Worm (Caenorhabditis elegans) whole organism, L4 larva: ENCODE measurements around the gene mks-3.

Experiments used
- F44E2.7 ChIP-seq: fragments of 200-800 bp; sonication (Bioruptor generic); IDR thresholded peaks from 2 replicates; pipeline ENCODE4 v2.1.2; 2022; ENCODE audit warnings: missing genetic modification characterization, missing compliant biosample characterization
- R02D3.7 ChIP-seq: fragments of 150-350 bp; sonication (generic microtip); optimal IDR thresholded peaks from 3 replicates; lab custom pipeline; 2014; ENCODE audit warnings: missing biosample characterization, missing genetic modification characterization
- aha-1 ChIP-seq: fragments of 150-350 bp; peaks from one replicate; lab custom pipeline; 2014; ENCODE audit warnings: missing biosample characterization, missing genetic modification characterization
- ama-1 ChIP-seq: fragments of 150-350 bp; optimal IDR thresholded peaks from 2 replicates; lab custom pipeline; 2014; ENCODE audit warnings: inconsistent platforms, mixed read lengths
- cey-2 ChIP-seq: sonication (generic microtip); optimal IDR thresholded peaks from 3 replicates; lab custom pipeline; 2017; ENCODE audit warnings: missing genetic modification characterization, mild to moderate bottlenecking, missing compliant biosample characterization, antibody characterized with exemption, borderline replicate concordance; ENCODE audit not compliant: insufficient read depth
- ctbp-1 ChIP-seq: fragments of 200-800 bp; sonication (Bioruptor generic); IDR thresholded peaks from 2 replicates; pipeline ENCODE4 v1.3.6; 2022; ENCODE audit warnings: missing genetic modification reagents, missing genetic modification characterization, missing compliant biosample characterization
- dmd-6 ChIP-seq: fragments of 200-800 bp; sonication (Bioruptor generic); IDR thresholded peaks from 2 replicates; pipeline ENCODE4 v1.3.6; 2022; ENCODE audit warnings: missing genetic modification reagents, missing genetic modification characterization, missing compliant biosample characterization
- duxl-1 ChIP-seq: sonication (generic microtip); optimal IDR thresholded peaks from 2 replicates; lab custom pipeline; 2016; ENCODE audit warnings: mild to moderate bottlenecking, missing genetic modification characterization, moderate library complexity, missing compliant biosample characterization; ENCODE audit not compliant: poor library complexity
- egl-27 ChIP-seq: sonication (generic microtip); optimal IDR thresholded peaks from 3 replicates; lab custom pipeline; 2017; ENCODE audit warnings: missing biosample characterization, missing genetic modification reagents, missing genetic modification characterization
- egl-43 ChIP-seq: fragments of 200-800 bp; sonication (Bioruptor generic); IDR thresholded peaks from 2 replicates; pipeline ENCODE4 v1.3.6; 2022; ENCODE audit warnings: missing genetic modification reagents, missing genetic modification characterization, missing compliant biosample characterization
- fkh-10 ChIP-seq: fragments of 150-350 bp; optimal IDR thresholded peaks from 2 replicates; lab custom pipeline; 2014; ENCODE audit warnings: missing biosample characterization, missing genetic modification reagents, missing genetic modification characterization
- hlh-11 ChIP-seq: fragments of 200-800 bp; sonication (Bioruptor generic); optimal IDR thresholded peaks from 2 replicates; lab custom pipeline; 2018; ENCODE audit warnings: mild to moderate bottlenecking, missing genetic modification characterization, missing compliant biosample characterization
- hlh-30 ChIP-seq: sonication (generic microtip); optimal IDR thresholded peaks from 2 replicates; lab custom pipeline; 2017; ENCODE audit warnings: antibody characterized with exemption, mild to moderate bottlenecking, missing genetic modification characterization, missing compliant biosample characterization; ENCODE audit not compliant: insufficient read depth
- lin-29 ChIP-seq: fragments of 200-800 bp; sonication (Bioruptor generic); IDR thresholded peaks from 2 replicates; pipeline ENCODE4 v1.3.6; 2022; ENCODE audit warnings: missing genetic modification reagents, missing genetic modification characterization, missing compliant biosample characterization
- lsy-2 ChIP-seq, 2 experiments: fragments of 150-350 bp in 1 of 2; sonication (generic microtip) in 1 of 2; optimal IDR thresholded peaks; 2 replicates each; lab custom pipeline; 2014 to 2017; ENCODE audit warnings: missing biosample characterization in 2 of 2, missing genetic modification characterization in 2 of 2
- madf-9 ChIP-seq: fragments of 200-800 bp; sonication (Bioruptor generic); conservative IDR thresholded peaks from 2 replicates; pipeline ENCODE4 v1.3.6; 2022; ENCODE audit warnings: missing genetic modification reagents, missing genetic modification characterization, missing compliant biosample characterization
- mdl-1 ChIP-seq, 2 experiments: fragments of 150-350 bp in 1 of 2; sonication (generic microtip) in 1 of 2; optimal IDR thresholded peaks; 2 replicates each; lab custom pipeline; 2014 to 2017; ENCODE audit warnings: missing biosample characterization in 2 of 2, missing genetic modification characterization in 2 of 2
- mes-2 ChIP-seq: sonication (generic microtip); optimal IDR thresholded peaks from 2 replicates; lab custom pipeline; 2016; ENCODE audit warnings: missing genotype, mild to moderate bottlenecking, missing genetic modification characterization, missing compliant biosample characterization; ENCODE audit not compliant: poor library complexity, severe bottlenecking
- mxl-3 ChIP-seq: fragments of 200-800 bp; sonication (Bioruptor generic); optimal IDR thresholded peaks from 2 replicates; lab custom pipeline; 2018; ENCODE audit warnings: mild to moderate bottlenecking, missing genetic modification characterization, missing compliant biosample characterization
- nhr-10 ChIP-seq: fragments of 150-350 bp; optimal IDR thresholded peaks from 2 replicates; lab custom pipeline; 2014; ENCODE audit warnings: missing biosample characterization, missing genetic modification characterization
- nhr-11 ChIP-seq: fragments of 150-350 bp; optimal IDR thresholded peaks from 2 replicates; lab custom pipeline; 2014; ENCODE audit warnings: missing biosample characterization, missing genetic modification characterization
- nhr-237 ChIP-seq: sonication (generic microtip); optimal IDR thresholded peaks from 2 replicates; lab custom pipeline; 2017; ENCODE audit warnings: missing biosample characterization, missing genetic modification characterization
- nhr-28 ChIP-seq: fragments of 150-350 bp; optimal IDR thresholded peaks from 2 replicates; lab custom pipeline; 2014; ENCODE audit warnings: missing biosample characterization, missing genetic modification characterization
- nhr-48 ChIP-seq: sonication (generic microtip); optimal IDR thresholded peaks from 2 replicates; lab custom pipeline; 2016; ENCODE audit warnings: mild to moderate bottlenecking, missing genetic modification characterization, missing compliant biosample characterization
- nhr-76 ChIP-seq: fragments of 150-350 bp; optimal IDR thresholded peaks from 2 replicates; lab custom pipeline; 2014; ENCODE audit warnings: missing biosample characterization, missing genetic modification characterization
- nhr-77 ChIP-seq: fragments of 150-350 bp; optimal IDR thresholded peaks from 2 replicates; lab custom pipeline; 2014; ENCODE audit warnings: missing biosample characterization, missing genetic modification characterization
- set-16 ChIP-seq: fragments of 200-800 bp; sonication (Bioruptor generic); IDR thresholded peaks from 2 replicates; pipeline ENCODE4 v1.3.6; 2022; ENCODE audit warnings: missing genetic modification reagents, missing genetic modification characterization, missing compliant biosample characterization
- skn-1 ChIP-seq: fragments of 150-350 bp; optimal IDR thresholded peaks from 2 replicates; lab custom pipeline; 2014; ENCODE audit warnings: missing biosample characterization, missing genetic modification characterization
- spr-1 ChIP-seq: sonication (generic microtip); optimal IDR thresholded peaks from 2 replicates; lab custom pipeline; 2016; ENCODE audit warnings: mild to moderate bottlenecking, missing genetic modification characterization, missing compliant biosample characterization
- spr-3 ChIP-seq: fragments of 200-800 bp; sonication (Bioruptor generic); optimal IDR thresholded peaks from 2 replicates; lab custom pipeline; 2018; ENCODE audit warnings: mild to moderate bottlenecking, missing genetic modification characterization, missing compliant biosample characterization
- unc-39 ChIP-seq: sonication (generic microtip); optimal IDR thresholded peaks from 2 replicates; lab custom pipeline; 2017; ENCODE audit warnings: missing biosample characterization, missing genetic modification characterization
- zfp-3 ChIP-seq: fragments of 200-800 bp; sonication (Bioruptor generic); conservative IDR thresholded peaks from 2 replicates; pipeline ENCODE4 v1.3.6; 2022; ENCODE audit warnings: missing genetic modification reagents, missing genetic modification characterization, missing compliant biosample characterization
- ztf-7 ChIP-seq: fragments of 150-350 bp; optimal IDR thresholded peaks from 2 replicates; lab custom pipeline; 2014; ENCODE audit warnings: missing biosample characterization, missing genetic modification characterization

Gene mks-3

DNA sequence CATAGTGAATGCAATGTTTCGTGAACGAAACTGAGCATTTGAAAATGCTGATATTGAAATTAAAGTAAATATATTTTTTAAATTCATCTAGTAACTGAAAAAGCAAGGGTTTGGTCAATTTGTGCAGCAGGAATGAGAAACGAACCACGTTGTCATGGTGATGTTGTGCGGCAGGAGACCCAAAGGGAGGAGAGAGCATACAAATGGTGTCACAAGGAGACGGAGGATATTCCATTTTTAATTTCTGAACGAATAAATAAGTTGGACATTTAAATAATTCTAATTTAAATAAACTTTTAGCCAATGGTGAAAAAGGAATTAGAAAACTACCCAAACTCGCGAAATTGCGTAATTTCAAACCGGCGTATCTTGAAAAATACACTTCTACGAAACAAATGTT, at the start of gene mks-3:
Gene mks-3, minus strand, starts transcription at position 101 of the 400 bp plus-strand sequence.
- no peak for TF ChIP-seq F44E2.7 (GFP tag; lab: Robert Waterston, UW)
- TF ChIP-seq lin-29 (GFP tag; lab: Robert Waterston, UW), result no peak
- TF ChIP-seq duxl-1 (tag; lab: Kevin White, UChicago), result no peak
- TF ChIP-seq ztf-7 (tag; lab: Kevin White, UChicago), result no peak
- TF ChIP-seq egl-27 (tag; lab: Kevin White, UChicago), result no peak
- no peak for TF ChIP-seq spr-3 (GFP tag; lab: Kevin White, UChicago)
- no peak for TF ChIP-seq set-16 (GFP tag; lab: Robert Waterston, UW)
- TF ChIP-seq mes-2 (tag; lab: Kevin White, UChicago), result no peak
- TF ChIP-seq nhr-77 (tag; lab: Kevin White, UChicago), result no peak
- no peak for TF ChIP-seq zfp-3 (GFP tag; lab: Robert Waterston, UW)
- no peak for TF ChIP-seq unc-39 (tag; lab: Kevin White, UChicago)
- TF ChIP-seq R02D3.7 (tag; lab: Kevin White, UChicago), result no peak
- TF ChIP-seq nhr-11 (tag; lab: Kevin White, UChicago), result no peak
- no peak for TF ChIP-seq spr-1 (tag; lab: Kevin White, UChicago)
- no peak for TF ChIP-seq skn-1

DNA sequence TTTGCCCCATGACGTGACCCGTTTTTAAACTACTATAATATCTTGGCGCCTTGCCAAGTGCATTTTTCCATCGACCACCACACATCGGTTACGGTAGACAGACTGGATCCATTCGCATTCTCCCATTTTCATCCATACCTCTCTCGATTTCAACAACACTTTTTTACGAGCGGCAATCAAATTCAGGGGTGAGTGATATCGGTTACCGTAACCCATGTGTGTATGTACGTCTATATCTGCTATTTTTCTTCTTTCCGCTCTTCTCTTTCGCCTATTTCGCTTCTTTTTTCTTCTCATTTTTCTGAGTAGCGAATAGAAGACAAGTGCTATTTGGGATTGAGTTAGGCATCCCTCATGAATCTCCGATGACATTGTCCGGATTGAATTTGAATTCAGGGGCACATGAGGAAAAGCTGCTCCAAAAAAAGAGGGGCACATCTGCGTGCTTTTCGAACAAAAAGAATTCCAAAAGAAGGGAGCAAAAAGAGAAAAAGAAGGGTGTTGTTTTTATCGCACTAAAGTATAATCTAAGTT, 48.3 kb upstream of the mks-3 start:
- TF ChIP-seq lsy-2 (tag; optimal IDR thresholded peaks at IDR 0.05; lab: Kevin White, UChicago) (peak in 1 of 2 experiments; percentile 62), madf-9 (no peak), nhr-237 (tag; lab: Kevin White, UChicago) (no peak), fkh-10 (GFP tag; lab: Kevin White, UChicago) (peak; percentile 79)

DNA sequence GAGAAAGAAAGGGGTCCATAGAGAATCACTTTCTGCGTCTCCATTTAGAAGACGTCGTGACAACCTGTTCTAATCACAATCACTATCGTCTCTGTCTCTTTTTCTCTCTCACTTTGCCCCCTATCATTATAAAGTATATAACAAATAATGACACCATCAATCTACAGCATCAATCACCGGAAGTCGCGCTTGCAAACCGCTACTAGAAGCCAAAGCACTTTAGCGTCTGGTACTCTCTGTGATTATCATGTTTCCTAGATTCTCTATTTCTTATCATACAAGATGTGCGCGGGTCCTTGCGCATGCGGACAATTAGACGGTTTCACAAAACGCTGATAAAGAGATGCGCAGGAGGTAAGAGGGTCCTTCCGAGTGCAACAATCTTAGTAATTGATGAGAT, 47.7 kb upstream of the mks-3 start:
- TF ChIP-seq egl-43 (no peak), skn-1 (no peak), dmd-6 (GFP tag; lab: Robert Waterston, UW) (peak; percentile 23; the same call in 1 of the 2 replicates), mdl-1 (tag; optimal IDR thresholded peaks at IDR 0.05; lab: Kevin White, UChicago) (peak; percentile 3 to 70), ctbp-1 (GFP tag; lab: Robert Waterston, UW) (0 out of 2 replicates have a peak, but pooled peaks have one; percentile 14), hlh-11 (tag; lab: Kevin White, UChicago) (peak; percentile 12), cey-2 (peak; percentile 69), ama-1 (lab: Kevin White, UChicago) (no peak), mxl-3 (GFP tag; lab: Kevin White, UChicago) (peak; percentile 41), nhr-10 (peak; percentile 61), nhr-48 (tag; lab: Kevin White, UChicago) (peak; percentile 62), nhr-28 (tag; lab: Kevin White, UChicago) (peak; percentile 33)

DNA sequence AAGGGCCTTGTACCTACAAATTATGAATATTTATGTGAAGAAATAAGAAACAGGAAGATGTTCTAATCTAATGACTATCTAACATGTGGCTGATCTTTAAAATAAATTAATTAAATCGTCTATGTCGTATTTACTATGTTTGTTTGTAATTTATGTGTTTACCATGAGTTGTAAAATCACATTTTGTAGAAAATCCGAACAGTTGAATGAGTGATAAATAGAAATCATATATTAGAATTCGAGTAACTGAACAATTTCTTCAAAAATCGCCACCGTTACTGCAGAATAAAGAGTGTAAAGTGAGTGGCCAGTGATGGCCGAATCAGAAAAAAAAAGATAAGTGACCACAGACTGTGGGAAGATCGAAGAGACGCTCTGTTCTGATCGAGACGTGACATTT, 46.6 kb upstream of the mks-3 start:
- TF ChIP-seq aha-1 (tag; lab: Kevin White, UChicago) (peak; percentile 93), nhr-77 (tag; lab: Kevin White, UChicago) (no peak)

DNA sequence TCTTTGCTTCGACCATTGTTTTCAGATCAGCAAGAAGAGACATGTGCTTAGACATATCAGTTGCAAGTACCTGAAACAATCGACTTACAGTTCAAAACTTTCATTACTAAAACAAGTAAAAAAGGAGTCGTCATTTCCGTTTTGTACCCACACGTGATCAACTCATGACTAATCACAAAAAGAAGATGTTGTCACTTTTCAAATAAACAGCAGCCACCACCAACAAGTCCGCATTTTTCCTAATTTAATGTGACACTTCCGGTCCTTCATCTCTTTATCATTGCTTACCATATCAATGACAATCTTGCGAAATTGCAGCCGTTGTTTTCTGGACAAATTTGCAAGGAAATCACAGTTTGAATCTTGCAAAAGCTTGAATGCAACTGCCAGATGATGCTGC, 45.2 kb upstream of the mks-3 start:
- TF ChIP-seq hlh-30 (tag; lab: Kevin White, UChicago), result peak; percentile 53
- TF ChIP-seq nhr-76, result no peak
- peak; percentile 21 for TF ChIP-seq mxl-3 (GFP tag; lab: Kevin White, UChicago)
- TF ChIP-seq, all 104 proteins: peak for 2
